Fruit fly (Drosophila melanogaster) whole organism, embryonic: Measurements from ENCODE around the gene CG10226.

Experiments used
- Abd-B ChIP-seq: fragments of 200-800 bp; sonication (Bioruptor generic); optimal IDR thresholded peaks from 2 replicates; lab custom pipeline; 2018; ENCODE audit warnings: missing biosample characterization, mild to moderate bottlenecking, missing genetic modification characterization, moderate library complexity
- CG10209 ChIP-seq: fragments of 200-800 bp; sonication (Bioruptor generic); optimal IDR thresholded peaks from 3 replicates; lab custom pipeline; 2017; ENCODE audit warnings: missing biosample characterization, mild to moderate bottlenecking, missing genetic modification characterization, missing genetic modification reagents
- CG10462 ChIP-seq: fragments of 200-800 bp; sonication (Bioruptor generic); optimal IDR thresholded peaks from 2 replicates; lab custom pipeline; 2016; ENCODE audit warnings: missing biosample characterization, missing genetic modification characterization
- CG11696 ChIP-seq: fragments of 200-800 bp; sonication (Bioruptor generic); IDR thresholded peaks from 2 replicates; pipeline ENCODE4 v1.3.6; 2022; ENCODE audit warnings: missing biosample characterization, missing genetic modification characterization
- CG14667 ChIP-seq: fragments of 200-800 bp; sonication (Bioruptor generic); IDR thresholded peaks from 2 replicates; pipeline ENCODE4 v1.3.6; 2022; ENCODE audit warnings: missing biosample characterization, missing genetic modification characterization
- CG15269 ChIP-seq: fragments of 200-800 bp; sonication (Bioruptor generic); optimal IDR thresholded peaks from 2 replicates; lab custom pipeline; 2018; ENCODE audit warnings: missing biosample characterization, mild to moderate bottlenecking, missing genetic modification characterization, moderate library complexity
- CG16863 ChIP-seq: fragments of 200-800 bp; sonication (Bioruptor generic); optimal IDR thresholded peaks from 3 replicates; lab custom pipeline; 2016; ENCODE audit warnings: missing biosample characterization, missing genetic modification characterization
- CG17612 ChIP-seq: fragments of 200-800 bp; sonication (Bioruptor generic); IDR thresholded peaks from 2 replicates; pipeline ENCODE4 v1.3.6; 2022; ENCODE audit warnings: missing biosample characterization, missing genetic modification characterization
- CG30431 ChIP-seq: fragments of 200-800 bp; sonication (Bioruptor generic); optimal IDR thresholded peaks from 2 replicates; lab custom pipeline; 2017; ENCODE audit warnings: missing biosample characterization, missing genetic modification characterization
- CG3726 ChIP-seq: fragments of 200-800 bp; sonication (Bioruptor generic); IDR thresholded peaks from 3 replicates; pipeline ENCODE4, ENCODE4 v1.3.6; 2022; ENCODE audit warnings: missing biosample characterization, missing genetic modification characterization
- CG43689 ChIP-seq: fragments of 200-800 bp; sonication (Bioruptor generic); IDR thresholded peaks from 2 replicates; pipeline ENCODE4 v1.3.6; 2022; ENCODE audit warnings: missing biosample characterization, missing genetic modification characterization
- CG5180 ChIP-seq: fragments of 200-800 bp; sonication (Bioruptor generic); optimal IDR thresholded peaks from 3 replicates; lab custom pipeline; 2017; ENCODE audit warnings: missing biosample characterization, missing genetic modification characterization, mild to moderate bottlenecking, moderate library complexity, missing genetic modification reagents
- CG6175 ChIP-seq: fragments of 200-800 bp; sonication (Bioruptor generic); IDR thresholded peaks from 3 replicates; pipeline ENCODE4 v1.3.6; 2022; ENCODE audit warnings: missing biosample characterization, missing genetic modification characterization
- CG6854 ChIP-seq: fragments of 200-800 bp; sonication (Bioruptor generic); optimal IDR thresholded peaks from 3 replicates; lab custom pipeline; 2017; ENCODE audit warnings: missing biosample characterization, mild to moderate bottlenecking, missing genetic modification characterization
- CG7357 ChIP-seq: fragments of 200-800 bp; sonication (Bioruptor generic); IDR thresholded peaks from 3 replicates; pipeline ENCODE4 v1.3.6; 2022; ENCODE audit warnings: missing biosample characterization, missing genetic modification characterization
- CG7963 ChIP-seq: fragments of 200-800 bp; sonication (Bioruptor generic); IDR thresholded peaks from 3 replicates; pipeline ENCODE4 v1.3.6; 2022; ENCODE audit warnings: missing biosample characterization, missing genetic modification characterization; ENCODE audit not compliant: partially characterized antibody
- CG9215 ChIP-seq: fragments of 200-800 bp; sonication (Bioruptor generic); IDR thresholded peaks from 2 replicates; pipeline ENCODE4 v1.3.6; 2022; ENCODE audit warnings: missing biosample characterization, missing genetic modification characterization
- CG9817 ChIP-seq: fragments of 200-800 bp; sonication (Bioruptor generic); optimal IDR thresholded peaks from 2 replicates; lab custom pipeline; 2018; ENCODE audit warnings: missing biosample characterization, mild to moderate bottlenecking, missing genetic modification characterization, moderate library complexity
- CHES-1-like ChIP-seq: fragments of 200-800 bp; sonication (Bioruptor generic); optimal IDR thresholded peaks from 2 replicates; lab custom pipeline; 2016; ENCODE audit warnings: missing biosample characterization, missing genetic modification characterization
- CTCF ChIP-seq: fragments of 200-800 bp; sonication (Bioruptor generic); optimal IDR thresholded peaks from 2 replicates; lab custom pipeline; 2017; ENCODE audit warnings: missing biosample characterization, mild to moderate bottlenecking, missing genetic modification characterization, moderate library complexity
- D19A ChIP-seq: fragments of 200-800 bp; optimal IDR thresholded peaks from 3 replicates; lab custom pipeline; 2019; ENCODE audit warnings: missing biosample characterization, mild to moderate bottlenecking, missing genetic modification characterization, moderate library complexity
- Dll ChIP-seq: fragments of 200-800 bp; sonication (Bioruptor generic); IDR thresholded peaks from 4 replicates; pipeline ENCODE4 v1.3.6; 2022; ENCODE audit warnings: missing biosample characterization, missing genetic modification characterization; ENCODE audit not compliant: partially characterized antibody
- Dp ChIP-seq: fragments of 200-800 bp; sonication (Bioruptor generic); optimal IDR thresholded peaks from 2 replicates; lab custom pipeline; 2018; ENCODE audit warnings: missing biosample characterization, mild to moderate bottlenecking, missing genetic modification characterization, moderate library complexity
- Hand ChIP-seq: fragments of 200-800 bp; sonication (Bioruptor generic); optimal IDR thresholded peaks from 2 replicates; lab custom pipeline; 2017; ENCODE audit warnings: mild to moderate bottlenecking, missing biosample characterization, missing genetic modification reagents, missing genetic modification characterization
- Mad ChIP-seq: fragments of 200-800 bp; sonication (Bioruptor generic); optimal IDR thresholded peaks from 2 replicates; lab custom pipeline; 2016; ENCODE audit warnings: missing biosample characterization, missing genetic modification characterization
- Scr ChIP-seq: fragments of 200-800 bp; sonication (Bioruptor generic); IDR thresholded peaks from 2 replicates; pipeline ENCODE4 v1.3.6; 2022; ENCODE audit warnings: missing biosample characterization, missing genetic modification characterization; ENCODE audit not compliant: partially characterized antibody
- Six4 ChIP-seq: fragments of 200-800 bp; sonication (Bioruptor generic); optimal IDR thresholded peaks from 2 replicates; lab custom pipeline; 2016; ENCODE audit warnings: missing biosample characterization, missing genetic modification characterization
- amos ChIP-seq: fragments of 200-800 bp; sonication (Bioruptor generic); IDR thresholded peaks from 2 replicates; pipeline ENCODE4 v1.3.6; 2022; ENCODE audit warnings: missing biosample characterization, missing genetic modification characterization; ENCODE audit not compliant: partially characterized antibody
- ash1 ChIP-seq: fragments of 200-800 bp; sonication (Bioruptor generic); optimal IDR thresholded peaks from 2 replicates; lab custom pipeline; 2018; ENCODE audit warnings: missing biosample characterization, mild to moderate bottlenecking, missing genetic modification characterization
- ci ChIP-seq: fragments of 200-800 bp; sonication (Bioruptor generic); IDR thresholded peaks from 3 replicates; pipeline ENCODE4 v1.3.6; 2022; ENCODE audit warnings: missing biosample characterization, missing genetic modification characterization
- cwo ChIP-seq: fragments of 200-800 bp; sonication (Bioruptor generic); optimal IDR thresholded peaks from 3 replicates; lab custom pipeline; 2017; ENCODE audit warnings: missing biosample characterization, missing genetic modification characterization, mild to moderate bottlenecking, moderate library complexity, missing genetic modification reagents
- dan ChIP-seq: fragments of 200-800 bp; sonication (Bioruptor generic); IDR thresholded peaks from 2 replicates; pipeline ENCODE4 v1.3.6; 2022; ENCODE audit warnings: missing biosample characterization, missing genetic modification characterization
- disco-r ChIP-seq: fragments of 200-800 bp; sonication (Bioruptor generic); optimal IDR thresholded peaks from 2 replicates; lab custom pipeline; 2016; ENCODE audit warnings: missing biosample characterization, missing genetic modification characterization
- fd102C ChIP-seq: fragments of 200-800 bp; sonication (Bioruptor generic); optimal IDR thresholded peaks from 2 replicates; lab custom pipeline; 2018; ENCODE audit warnings: missing biosample characterization, mild to moderate bottlenecking, missing genetic modification characterization, moderate library complexity
- gsb ChIP-seq: fragments of 200-800 bp; sonication (Bioruptor generic); IDR thresholded peaks from 2 replicates; pipeline ENCODE4 v1.3.6; 2022; ENCODE audit warnings: missing biosample characterization, missing genetic modification characterization
- hkb ChIP-seq, 2 experiments: fragments of 200-800 bp in 1 of 2; fragments of >200 bp in 1 of 2; sonication (Bioruptor generic) in 1 of 2; IDR thresholded peaks in 1 of 2; optimal IDR thresholded peaks in 1 of 2; 2 replicates each; pipeline versions ENCODE4 v1.3.6 to Lab custom; 2017 to 2022; ENCODE audit warnings: missing biosample characterization in 1 of 2, missing genetic modification characterization in 1 of 2
- lov ChIP-seq, 2 experiments: fragments of 200-800 bp in 1 of 2; fragments of >200 bp in 1 of 2; sonication (Bioruptor generic) in 1 of 2; IDR thresholded peaks in 1 of 2; optimal IDR thresholded peaks in 1 of 2; 2 replicates in 1 of 2; 3 replicates in 1 of 2; pipeline versions ENCODE4 v1.3.6 to Lab custom; 2017 to 2022; ENCODE audit warnings: missing biosample characterization in 1 of 2, missing genetic modification characterization in 1 of 2
- peb ChIP-seq: fragments of 200-800 bp; sonication (Bioruptor generic); IDR thresholded peaks from 2 replicates; pipeline ENCODE4 v1.3.6; 2022; ENCODE audit warnings: missing biosample characterization, missing genetic modification characterization
- phol ChIP-seq: fragments of 200-800 bp; sonication (Bioruptor generic); optimal IDR thresholded peaks from 3 replicates; lab custom pipeline; 2018; ENCODE audit warnings: missing biosample characterization, mild to moderate bottlenecking, missing genetic modification characterization, moderate library complexity
- pita ChIP-seq: fragments of 200-800 bp; sonication (Bioruptor generic); optimal IDR thresholded peaks from 2 replicates; lab custom pipeline; 2017; ENCODE audit warnings: missing biosample characterization, mild to moderate bottlenecking, missing genetic modification characterization
- sc ChIP-seq, 3 experiments: fragments of >200 bp in 2 of 3; fragments of 200-800 bp in 1 of 3; sonication (Bioruptor generic) in 1 of 3; optimal IDR thresholded peaks; 2 replicates in 2 of 3; 3 replicates in 1 of 3; lab custom pipeline; 2017; ENCODE audit warnings: mild to moderate bottlenecking in 1 of 3, missing biosample characterization in 1 of 3, missing genetic modification characterization in 1 of 3, missing genetic modification reagents in 1 of 3
- schlank ChIP-seq: fragments of 200-800 bp; sonication (Bioruptor generic); optimal IDR thresholded peaks from 2 replicates; lab custom pipeline; 2018; ENCODE audit warnings: missing biosample characterization, mild to moderate bottlenecking, missing genetic modification characterization
- so ChIP-seq: fragments of 200-800 bp; sonication (Bioruptor generic); IDR thresholded peaks from 3 replicates; pipeline ENCODE4 v1.3.6; 2022; ENCODE audit warnings: missing biosample characterization, missing genetic modification characterization
- sqz ChIP-seq: fragments of 200-800 bp; sonication (Bioruptor generic); optimal IDR thresholded peaks from 3 replicates; lab custom pipeline; 2018; ENCODE audit warnings: missing biosample characterization, mild to moderate bottlenecking, missing genetic modification characterization
- tin ChIP-seq: fragments of 200-800 bp; sonication (Bioruptor generic); optimal IDR thresholded peaks from 3 replicates; lab custom pipeline; 2016; ENCODE audit warnings: missing biosample characterization, missing genetic modification characterization
- ttk ChIP-seq: fragments of 200-800 bp; sonication (Bioruptor generic); IDR thresholded peaks from 2 replicates; pipeline ENCODE4 v2.1.2; 2022; ENCODE audit warnings: missing biosample characterization, missing genetic modification characterization
- vfl ChIP-seq: fragments of 200-800 bp; sonication (Bioruptor generic); optimal IDR thresholded peaks from 2 replicates; lab custom pipeline; 2016; ENCODE audit warnings: missing biosample characterization, missing genetic modification characterization

The CG10226 gene

dm6 chr3L:6262644-6263404 is 23.0 kb upstream of the CG10226 start, which contains the start of gene Ldh (continued):
- TF ChIP-seq Dp (no peak), lov (optimal IDR thresholded peaks at IDR 0.05; lab: Kevin White, UChicago) (no peak), lov (GFP tag; IDR thresholded peaks at IDR 0.05; lab: Robert Waterston, UW) (peak; percentile 84), CG5180 (GFP tag; lab: Kevin White, UChicago) (peak; percentile 83), gsb (GFP tag; lab: Robert Waterston, UW) (peak; percentile 79), phol (tag; lab: Kevin White, UChicago) (peak; percentile 96), Six4 (GFP tag; lab: Kevin White, UChicago) (peak; percentile 96), Mad (GFP tag; lab: Kevin White, UChicago) (peak; percentile 86), disco-r (GFP tag; lab: Kevin White, UChicago) (peak; percentile 72), sqz (GFP tag; lab: Kevin White, UChicago) (peak; percentile 94), CG7357 (peak; percentile 88), CG10462 (GFP tag; lab: Kevin White, UChicago) (peak; percentile 91), sc (optimal IDR thresholded peaks at IDR 0.05; lab: Kevin White, UChicago) (no peak), sc (GFP tag; optimal IDR thresholded peaks at IDR 0.05; lab: Kevin White, UChicago) (peak; percentile 93), fd102C (GFP tag; lab: Kevin White, UChicago) (peak; percentile 88), CG11696 (peak; percentile 80), CG6175 (GFP tag; lab: Robert Waterston, UW) (peak; percentile 55; the same call in 1 of the 3 replicates), CTCF (GFP tag; lab: Kevin White, UChicago) (peak; percentile 55), CG10209 (peak; percentile 96), amos (GFP tag; lab: Robert Waterston, UW) (no peak), CG6854 (GFP tag; lab: Kevin White, UChicago) (peak; percentile 93), CHES-1-like (GFP tag; lab: Kevin White, UChicago) (peak; percentile 55), CG9215 (GFP tag; lab: Robert Waterston, UW) (peak; percentile 91), Abd-B (peak; percentile 94), CG3726 (GFP tag; lab: Robert Waterston, UW) (peak; percentile 88), CG16863 (GFP tag; lab: Kevin White, UChicago) (peak; percentile 80), CG30431 (GFP tag; lab: Kevin White, UChicago) (peak; percentile 86), cwo (peak; percentile 88), ttk (GFP tag; lab: Robert Waterston, UW) (peak; percentile 90), CG14667 (GFP tag; lab: Robert Waterston, UW) (peak; percentile 87), so (GFP tag; lab: Robert Waterston, UW) (peak; percentile 90), vfl (GFP tag; lab: Kevin White, UChicago) (peak; percentile 74), peb (GFP tag; lab: Robert Waterston, UW) (peak; percentile 83), Scr (GFP tag; lab: Robert Waterston, UW) (no peak), CG9817 (tag; lab: Kevin White, UChicago) (peak; percentile 93), dan (peak; percentile 78), CG43689 (GFP tag; lab: Robert Waterston, UW) (peak; percentile 74; the same call in 1 of the 2 replicates), ci (GFP tag; lab: Robert Waterston, UW) (peak; percentile 89), CG17612 (GFP tag; lab: Robert Waterston, UW) (peak; percentile 67; the same call in 1 of the 2 replicates), Dll (GFP tag; lab: Robert Waterston, UW) (no peak), schlank (tag; lab: Kevin White, UChicago) (peak; percentile 78), D19A (tag; lab: Kevin White, UChicago) (peak; percentile 93), hkb (optimal IDR thresholded peaks at IDR 0.05; lab: Kevin White, UChicago) (no peak), hkb (GFP tag; IDR thresholded peaks at IDR 0.05; lab: Robert Waterston, UW) (peak; percentile 94), CG7963 (GFP tag; lab: Robert Waterston, UW) (no peak), pita (GFP tag; lab: Kevin White, UChicago) (no peak), Hand (GFP tag; lab: Kevin White, UChicago) (peak; percentile 95), ash1 (GFP tag; lab: Kevin White, UChicago) (peak; percentile 58), tin (GFP tag; lab: Kevin White, UChicago) (peak; percentile 93), CG15269 (tag; lab: Kevin White, UChicago) (peak; percentile 97)
